Worm (Caenorhabditis elegans) whole organism, L3 larva: ENCODE measurements around the gene blos-4.

Experiments used
- R02D3.7 ChIP-seq: fragments of 150-350 bp; optimal IDR thresholded peaks from 2 replicates; lab custom pipeline; 2014; ENCODE audit warnings: missing biosample characterization, missing genetic modification characterization
- ZK546.5 ChIP-seq: sonication (generic microtip); optimal IDR thresholded peaks from 2 replicates; lab custom pipeline; 2017; ENCODE audit warnings: missing biosample characterization, missing genetic modification characterization
- ama-1 ChIP-seq: fragments of 150-350 bp; optimal IDR thresholded peaks from 2 replicates; lab custom pipeline; 2018
- ceh-28 ChIP-seq: fragments of 150-350 bp; optimal IDR thresholded peaks from 2 replicates; lab custom pipeline; 2014; ENCODE audit warnings: missing biosample characterization, missing genetic modification reagents, missing genetic modification characterization
- ceh-82 ChIP-seq: fragments of 150-350 bp; optimal IDR thresholded peaks from 2 replicates; lab custom pipeline; 2014; ENCODE audit warnings: missing biosample characterization, missing genetic modification characterization
- ceh-9 ChIP-seq: sonication (generic microtip); optimal IDR thresholded peaks from 2 replicates; lab custom pipeline; 2018; ENCODE audit warnings: missing biosample characterization, missing genetic modification characterization
- daf-12 ChIP-seq: fragments of 150-350 bp; optimal IDR thresholded peaks from 2 replicates; lab custom pipeline; 2014; ENCODE audit warnings: missing biosample characterization, missing genetic modification reagents, missing genetic modification characterization
- egl-27 ChIP-seq: sonication (generic microtip); optimal IDR thresholded peaks from 4 replicates; lab custom pipeline; 2017; ENCODE audit warnings: missing biosample characterization, missing genetic modification reagents, missing genetic modification characterization
- egl-5 ChIP-seq: fragments of 150-350 bp; optimal IDR thresholded peaks from 2 replicates; lab custom pipeline; 2017; ENCODE audit warnings: missing biosample characterization, missing genetic modification reagents, missing genetic modification characterization, inconsistent platforms
- elt-1 ChIP-seq: fragments of 150-350 bp; optimal IDR thresholded peaks from 2 replicates; lab custom pipeline; 2014; ENCODE audit warnings: missing biosample characterization, missing genetic modification characterization
- elt-2 ChIP-seq: sonication (generic microtip); optimal IDR thresholded peaks from 2 replicates; lab custom pipeline; 2016; ENCODE audit warnings: missing genetic modification reagents, mild to moderate bottlenecking, missing genetic modification characterization, missing compliant biosample characterization
- fkh-10 ChIP-seq: sonication (generic microtip); optimal IDR thresholded peaks from 2 replicates; lab custom pipeline; 2017; ENCODE audit warnings: missing biosample characterization, missing genetic modification reagents, missing genetic modification characterization
- hmg-11 ChIP-seq: sonication (generic microtip); optimal IDR thresholded peaks from 2 replicates; lab custom pipeline; 2016; ENCODE audit warnings: missing genetic modification characterization, missing compliant biosample characterization
- lin-15B ChIP-seq: fragments of 150-350 bp; optimal IDR thresholded peaks from 2 replicates; lab custom pipeline; 2014; ENCODE audit warnings: missing biosample characterization, missing genetic modification characterization
- lin-39 ChIP-seq: fragments of 150-350 bp; optimal IDR thresholded peaks from 2 replicates; lab custom pipeline; 2018; ENCODE audit warnings: missing biosample characterization, missing genetic modification reagents, missing genetic modification characterization
- nfya-1 ChIP-seq: sonication (generic microtip); optimal IDR thresholded peaks from 2 replicates; lab custom pipeline; 2017; ENCODE audit warnings: missing genetic modification characterization, mild to moderate bottlenecking, missing compliant biosample characterization, antibody characterized with exemption, moderate library complexity; ENCODE audit not compliant: insufficient read depth
- nhr-11 ChIP-seq: fragments of 150-350 bp; optimal IDR thresholded peaks from 2 replicates; lab custom pipeline; 2014; ENCODE audit warnings: missing biosample characterization, missing genetic modification characterization
- nhr-23 ChIP-seq: fragments of 150-350 bp; optimal IDR thresholded peaks from 2 replicates; lab custom pipeline; 2014; ENCODE audit warnings: missing biosample characterization, missing genetic modification reagents, missing genetic modification characterization
- nhr-237 ChIP-seq: fragments of 150-350 bp; optimal IDR thresholded peaks from 2 replicates; lab custom pipeline; 2014; ENCODE audit warnings: missing biosample characterization, missing genetic modification characterization
- nhr-25 ChIP-seq: sonication (generic microtip); optimal IDR thresholded peaks from 2 replicates; lab custom pipeline; 2017; ENCODE audit warnings: missing biosample characterization, missing genetic modification characterization
- nhr-43 ChIP-seq: sonication (generic microtip); optimal IDR thresholded peaks from 2 replicates; lab custom pipeline; 2016; ENCODE audit warnings: mild to moderate bottlenecking, missing genetic modification characterization, missing compliant biosample characterization; ENCODE audit not compliant: poor library complexity, severe bottlenecking
- nhr-76 ChIP-seq: fragments of 150-350 bp; sonication (generic microtip); optimal IDR thresholded peaks from 5 replicates; lab custom pipeline; 2014; ENCODE audit warnings: missing biosample characterization, missing genetic modification characterization
- nhr-77 ChIP-seq: fragments of 150-350 bp; optimal IDR thresholded peaks from 2 replicates; lab custom pipeline; 2014; ENCODE audit warnings: missing biosample characterization, missing genetic modification characterization
- pha-4 ChIP-seq: fragments of 150-350 bp; optimal IDR thresholded peaks from 2 replicates; lab custom pipeline; 2014; ENCODE audit warnings: missing biosample characterization, missing genetic modification reagents, missing genetic modification characterization
- sea-2 ChIP-seq: fragments of 150-350 bp; sonication (generic microtip); optimal IDR thresholded peaks from 4 replicates; lab custom pipeline; 2014; ENCODE audit warnings: missing biosample characterization, missing genetic modification reagents, missing genetic modification characterization
- tbx-2 ChIP-seq: sonication (generic microtip); optimal IDR thresholded peaks from 2 replicates; lab custom pipeline; 2016; ENCODE audit warnings: mild to moderate bottlenecking, missing genetic modification characterization, missing compliant biosample characterization
- unc-39 ChIP-seq: sonication (generic microtip); optimal IDR thresholded peaks from 4 replicates; lab custom pipeline; 2017; ENCODE audit warnings: missing biosample characterization, missing genetic modification characterization
- zag-1 ChIP-seq: fragments of 150-350 bp; optimal IDR thresholded peaks from 2 replicates; lab custom pipeline; 2014; ENCODE audit warnings: missing biosample characterization, missing genetic modification characterization
- ztf-11 ChIP-seq: fragments of 150-350 bp; optimal IDR thresholded peaks from 2 replicates; lab custom pipeline; 2014; ENCODE audit warnings: missing biosample characterization, missing genetic modification characterization

Gene blos-4

ce11 chrII:6245199-6245702, at the start of gene blos-4:
blos-4 (plus strand) TSS chrII:6245249.
- TF ChIP-seq lin-39 (tag; lab: Kevin White, UChicago) (no peak), ama-1 (lab: Kevin White, UChicago) (no peak), nhr-23 (tag; lab: Kevin White, UChicago) (no peak), daf-12 (no peak), nhr-43 (tag; lab: Kevin White, UChicago) (no peak), fkh-10 (GFP tag; lab: Kevin White, UChicago) (no peak), nfya-1 (no peak), ceh-9 (tag; lab: Kevin White, UChicago) (no peak), pha-4 (tag; lab: Kevin White, UChicago) (no peak), zag-1 (no peak), R02D3.7 (tag; lab: Kevin White, UChicago) (no peak)

ce11 chrII:6196875-6197274, 48.2 kb upstream of the blos-4 start, which contains the start of the genes rbmx-2 and C30B5.2:
rbmx-2 (minus strand) TSS chrII:6196948.
C30B5.2 (plus strand) TSS chrII:6197180.
- TF ChIP-seq nhr-77 (tag; lab: Kevin White, UChicago) = no peak
- TF ChIP-seq lin-15B (tag; lab: Kevin White, UChicago) = peak; percentile 16
- peak; percentile 79 for TF ChIP-seq hmg-11 (tag; lab: Kevin White, UChicago)
- no peak for TF ChIP-seq elt-1 (tag; lab: Kevin White, UChicago)
- peak; percentile 28 for TF ChIP-seq nhr-25 (tag; lab: Kevin White, UChicago)
- no peak for TF ChIP-seq R02D3.7 (tag; lab: Kevin White, UChicago)
- peak; percentile 8 for TF ChIP-seq nhr-43 (tag; lab: Kevin White, UChicago)
- no peak for TF ChIP-seq ama-1 (lab: Kevin White, UChicago)
- TF ChIP-seq sea-2 = peak; percentile 15
- TF ChIP-seq nhr-11 = no peak
- TF ChIP-seq nhr-76 (tag; lab: Kevin White, UChicago) = no peak
- TF ChIP-seq lin-39 (tag; lab: Kevin White, UChicago) = peak; percentile 44

ce11 chrII:6198468-6198867, 46.6 kb upstream of the blos-4 start, which contains the start of gene szy-4:
szy-4 (plus strand) TSS chrII:6198696.
- TF ChIP-seq elt-2 (tag; lab: Kevin White, UChicago) (no peak), egl-27 (tag; lab: Kevin White, UChicago) (no peak), R02D3.7 (tag; lab: Kevin White, UChicago) (no peak), ceh-9 (tag; lab: Kevin White, UChicago) (no peak)

- no peak for TF ChIP-seq ZK546.5 (tag; lab: Kevin White, UChicago)
- TF ChIP-seq nhr-23 (tag; lab: Kevin White, UChicago) = no peak
- TF ChIP-seq fkh-10 (GFP tag; lab: Kevin White, UChicago) = no peak
- no peak for TF ChIP-seq egl-5 (tag; lab: Kevin White, UChicago)
- TF ChIP-seq ztf-11 = no peak
Observed at ce11 chrII:6199010-6199409, 46.0 kb upstream of the blos-4 start.

- no peak for TF ChIP-seq lin-15B (tag; lab: Kevin White, UChicago)
- TF ChIP-seq tbx-2 = no peak
- TF ChIP-seq ceh-28 (tag; lab: Kevin White, UChicago) = no peak
- TF ChIP-seq ceh-82 (tag; lab: Kevin White, UChicago) = no peak
- TF ChIP-seq egl-27 (tag; lab: Kevin White, UChicago) = no peak
- no peak for TF ChIP-seq unc-39 (tag; lab: Kevin White, UChicago)
- no peak for TF ChIP-seq hmg-11 (tag; lab: Kevin White, UChicago)
- TF ChIP-seq, all 47 proteins: peak for 0
Observed at ce11 chrII:6202910-6203309, 42.1 kb upstream of the blos-4 start, which contains the start of gene C30B5.17. C30B5.17 (minus strand) TSS chrII:6203010.

ce11 chrII:6207252-6207651, 37.8 kb upstream of the blos-4 start:
- TF ChIP-seq nhr-237 (tag; lab: Kevin White, UChicago) (no peak), fkh-10 (GFP tag; lab: Kevin White, UChicago) (peak; percentile 71)
